Worm (Caenorhabditis elegans) whole organism, young adult: ENCODE results near the gene Y69A2AR.31.
A peak's percentile ranks its signal among the peaks of the same experiment; 100 is the strongest.

ENCODE experiments used
- B0035.1 ChIP-seq: sonication (generic microtip); optimal IDR thresholded peaks from 2 replicates; lab custom pipeline; 2016; ENCODE audit warnings: missing genetic modification characterization, mild to moderate bottlenecking, missing compliant biosample characterization, missing genotype, missing genetic modification reagents
- B0336.3 ChIP-seq: fragments of 200-800 bp; sonication (Bioruptor generic); IDR thresholded peaks from 2 replicates; pipeline ENCODE4 v1.3.6; 2022; ENCODE audit warnings: missing genetic modification characterization, missing compliant biosample characterization
- F23B12.7 ChIP-seq: sonication (generic microtip); optimal IDR thresholded peaks from 2 replicates; lab custom pipeline; 2017; ENCODE audit warnings: missing genetic modification characterization, mild to moderate bottlenecking, missing compliant biosample characterization, antibody characterized with exemption, moderate library complexity; ENCODE audit not compliant: insufficient read depth
- F39B2.1 ChIP-seq: fragments of 200-800 bp; sonication (Bioruptor generic); IDR thresholded peaks from 2 replicates; pipeline ENCODE4 v1.3.6; 2022; ENCODE audit warnings: missing genetic modification reagents, missing genetic modification characterization, missing compliant biosample characterization
- T07F8.4 ChIP-seq: sonication (generic microtip); optimal IDR thresholded peaks from 2 replicates; lab custom pipeline; 2016; ENCODE audit warnings: mild to moderate bottlenecking, missing genetic modification characterization, moderate library complexity, missing compliant biosample characterization
- T26A5.8 ChIP-seq: sonication (generic microtip); optimal IDR thresholded peaks from 2 replicates; lab custom pipeline; 2016; ENCODE audit warnings: missing genetic modification characterization, missing compliant biosample characterization
- Y56A3A.18 ChIP-seq: fragments of 200-800 bp; sonication (Bioruptor generic); IDR thresholded peaks from 2 replicates; pipeline ENCODE4 v1.3.6; 2022; ENCODE audit warnings: missing genetic modification reagents, missing genetic modification characterization, missing compliant biosample characterization
- ZK185.1 ChIP-seq: sonication (generic microtip); optimal IDR thresholded peaks from 2 replicates; lab custom pipeline; 2016; ENCODE audit warnings: mild to moderate bottlenecking, missing genetic modification characterization, missing compliant biosample characterization; ENCODE audit not compliant: poor library complexity, severe bottlenecking
- athp-1 ChIP-seq: sonication (generic microtip); optimal IDR thresholded peaks from 2 replicates; lab custom pipeline; 2017; ENCODE audit warnings: mild to moderate bottlenecking, missing genetic modification characterization, missing compliant biosample characterization
- attf-3 ChIP-seq: fragments of 200-800 bp; sonication (Bioruptor generic); conservative IDR thresholded peaks from 2 replicates; pipeline ENCODE4 v1.3.6; 2022; ENCODE audit warnings: missing genetic modification reagents, missing genetic modification characterization, missing compliant biosample characterization
- bed-1 ChIP-seq: fragments of 200-800 bp; sonication (Bioruptor generic); IDR thresholded peaks from 2 replicates; pipeline ENCODE4 v1.3.6; 2022; ENCODE audit warnings: missing genetic modification reagents, missing genetic modification characterization, missing compliant biosample characterization
- ceh-40 ChIP-seq: fragments of 200-800 bp; sonication (Bioruptor generic); IDR thresholded peaks from 2 replicates; pipeline ENCODE4 v1.3.6; 2022; ENCODE audit warnings: missing genetic modification characterization, missing compliant biosample characterization
- ceh-58 ChIP-seq: fragments of 200-800 bp; sonication (Bioruptor generic); IDR thresholded peaks from 2 replicates; pipeline ENCODE4 v1.3.6; 2022; ENCODE audit warnings: missing genetic modification characterization, missing compliant biosample characterization
- die-1 ChIP-seq: sonication (generic microtip); optimal IDR thresholded peaks from 2 replicates; lab custom pipeline; 2016; ENCODE audit warnings: missing genotype, mild to moderate bottlenecking, missing genetic modification characterization, missing compliant biosample characterization
- dox-1 ChIP-seq: fragments of 200-800 bp; sonication (Bioruptor generic); IDR thresholded peaks from 2 replicates; pipeline ENCODE4 v1.3.6; 2022; ENCODE audit warnings: missing genetic modification reagents, missing genetic modification characterization, missing compliant biosample characterization
- dpff-1 ChIP-seq: sonication (generic microtip); optimal IDR thresholded peaks from 2 replicates; lab custom pipeline; 2017; ENCODE audit warnings: mild to moderate bottlenecking, missing genetic modification characterization, missing compliant biosample characterization
- gei-17 ChIP-seq: fragments of 200-800 bp; sonication (Bioruptor generic); optimal IDR thresholded peaks from 2 replicates; lab custom pipeline; 2018; ENCODE audit warnings: mild to moderate bottlenecking, missing genetic modification characterization, missing compliant biosample characterization
- him-1 ChIP-seq: sonication (generic microtip); optimal IDR thresholded peaks from 2 replicates; lab custom pipeline; 2016; ENCODE audit warnings: missing genotype, missing genetic modification reagents, missing genetic modification characterization, missing compliant biosample characterization
- hmg-20 ChIP-seq: fragments of 200-800 bp; sonication (Bioruptor generic); IDR thresholded peaks from 2 replicates; pipeline ENCODE4 v1.3.6; 2022; ENCODE audit warnings: missing genetic modification reagents, missing genetic modification characterization, missing compliant biosample characterization
- hrde-1 ChIP-seq: sonication (generic microtip); optimal IDR thresholded peaks from 2 replicates; lab custom pipeline; 2016; ENCODE audit warnings: missing genetic modification characterization, mild to moderate bottlenecking, missing compliant biosample characterization, moderate library complexity, missing genotype, missing genetic modification reagents, borderline replicate concordance
- lag-1 ChIP-seq: fragments of 200-800 bp; sonication (Bioruptor generic); IDR thresholded peaks from 2 replicates; pipeline ENCODE4 v1.3.6; 2022; ENCODE audit warnings: missing genetic modification reagents, missing genetic modification characterization, missing compliant biosample characterization
- let-526 ChIP-seq: fragments of 200-800 bp; sonication (Bioruptor generic); IDR thresholded peaks from 2 replicates; pipeline ENCODE4 v1.3.6; 2022; ENCODE audit warnings: missing genetic modification reagents, missing genetic modification characterization, missing compliant biosample characterization
- let-607 ChIP-seq, 2 experiments: fragments of 200-800 bp in 1 of 2; sonication (Bioruptor generic) in 1 of 2; sonication (generic microtip) in 1 of 2; optimal IDR thresholded peaks; 2 replicates each; lab custom pipeline; 2016 to 2018; ENCODE audit warnings: mild to moderate bottlenecking in 2 of 2, missing compliant biosample characterization in 2 of 2, missing genetic modification characterization in 2 of 2, moderate library complexity in 2 of 2, missing genotype in 1 of 2
- lin-26 ChIP-seq: fragments of 200-800 bp; sonication (Bioruptor generic); IDR thresholded peaks from 2 replicates; pipeline ENCODE4 v1.3.6; 2022; ENCODE audit warnings: missing genetic modification reagents, missing genetic modification characterization, missing compliant biosample characterization
- lin-40 ChIP-seq: sonication (generic microtip); optimal IDR thresholded peaks from 2 replicates; lab custom pipeline; 2016; ENCODE audit warnings: missing genetic modification characterization, mild to moderate bottlenecking, missing compliant biosample characterization, missing genotype, missing genetic modification reagents
- nfya-2 ChIP-seq: fragments of 200-800 bp; sonication (Bioruptor generic); IDR thresholded peaks from 2 replicates; pipeline ENCODE4 v1.3.6; 2022; ENCODE audit warnings: missing genetic modification reagents, missing genetic modification characterization, missing compliant biosample characterization
- nhr-27 ChIP-seq: fragments of 200-800 bp; sonication (Bioruptor generic); optimal IDR thresholded peaks from 2 replicates; lab custom pipeline; 2018; ENCODE audit warnings: mild to moderate bottlenecking, missing genetic modification characterization, moderate library complexity, missing compliant biosample characterization
- nhr-80 ChIP-seq: sonication (generic microtip); optimal IDR thresholded peaks from 2 replicates; lab custom pipeline; 2016; ENCODE audit warnings: missing genetic modification characterization, missing compliant biosample characterization
- pha-4 ChIP-seq: fragments of 150-350 bp; sonication (generic microtip); optimal IDR thresholded peaks from 2 replicates; lab custom pipeline; 2014; ENCODE audit warnings: missing biosample characterization, missing genetic modification reagents, missing genetic modification characterization
- rec-8 ChIP-seq, 2 experiments: sonication (generic microtip); optimal IDR thresholded peaks; 2 replicates each; lab custom pipeline; 2016; ENCODE audit warnings: mild to moderate bottlenecking in 2 of 2, missing genetic modification characterization in 2 of 2, missing genetic modification reagents in 2 of 2, missing genotype in 2 of 2, missing biosample characterization in 1 of 2, missing compliant biosample characterization in 1 of 2, moderate library complexity in 1 of 2
- snpc-4 ChIP-seq, 5 experiments: fragments of 150-350 bp in 1 of 5; sonication (generic microtip) in 4 of 5; optimal IDR thresholded peaks; 2 replicates each; lab custom pipeline; 2014 to 2018; ENCODE audit warnings: missing genetic modification characterization in 5 of 5, missing biosample characterization in 3 of 5, antibody characterized with exemption in 2 of 5, mild to moderate bottlenecking in 2 of 5, missing compliant biosample characterization in 2 of 5, missing genotype in 2 of 5, moderate library complexity in 2 of 5, missing genetic modification reagents in 1 of 5
- somi-1 ChIP-seq: fragments of 200-800 bp; sonication (Bioruptor generic); optimal IDR thresholded peaks from 2 replicates; lab custom pipeline; 2018; ENCODE audit warnings: mild to moderate bottlenecking, missing genetic modification characterization, missing compliant biosample characterization
- tbp1 ChIP-seq: fragments of 200-800 bp; sonication (Bioruptor generic); optimal IDR thresholded peaks from 2 replicates; lab custom pipeline; 2018; ENCODE audit warnings: mild to moderate bottlenecking, missing genetic modification characterization, missing compliant biosample characterization
- tbx-9 ChIP-seq: sonication (generic microtip); optimal IDR thresholded peaks from 2 replicates; lab custom pipeline; 2016; ENCODE audit warnings: borderline replicate concordance, missing genetic modification characterization, inconsistent platforms, missing compliant biosample characterization
- ztf-22 ChIP-seq: fragments of 200-800 bp; sonication (Bioruptor generic); optimal IDR thresholded peaks from 2 replicates; lab custom pipeline; 2018; ENCODE audit warnings: mild to moderate bottlenecking, missing genetic modification characterization, moderate library complexity, missing compliant biosample characterization
- ztf-6 ChIP-seq: fragments of 200-800 bp; sonication (Bioruptor generic); IDR thresholded peaks from 2 replicates; pipeline ENCODE4 v1.3.6; 2022; ENCODE audit warnings: missing genetic modification reagents, missing genetic modification characterization, missing compliant biosample characterization

Y69A2AR.31 gene

DNA sequence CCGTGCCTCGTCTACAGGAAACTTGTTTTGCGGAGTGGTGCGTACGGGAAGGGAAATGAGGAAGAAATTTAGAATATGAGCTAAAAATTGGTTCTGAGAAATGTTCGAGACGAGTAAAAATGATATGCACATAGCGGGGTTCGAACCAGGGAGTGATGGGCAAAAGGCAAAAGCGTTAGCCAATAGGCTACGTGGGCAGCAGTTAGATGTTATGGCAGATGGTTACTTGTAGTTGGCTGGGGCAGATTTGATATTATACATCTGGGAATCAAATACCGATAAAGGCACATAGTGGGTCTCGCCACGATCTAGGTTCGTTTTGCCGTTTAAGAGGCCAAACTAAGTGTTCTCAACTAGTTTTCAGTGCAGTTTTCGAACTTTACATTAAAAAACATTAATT lies 6.5 kb downstream of the Y69A2AR.31 start (continued):
- TF ChIP-seq him-1 (tag; lab: Kevin White, UChicago) (no peak), lin-40 (tag; lab: Kevin White, UChicago) (no peak), lin-26 (GFP tag; lab: Robert Waterston, UW) (peak; percentile 92), F39B2.1 (GFP tag; lab: Robert Waterston, UW) (no peak), nfya-2 (no peak), B0035.1 (tag; lab: Kevin White, UChicago) (no peak), athp-1 (tag; lab: Kevin White, UChicago) (peak; percentile 60), gei-17 (GFP tag; lab: Kevin White, UChicago) (no peak), nhr-80 (tag; lab: Kevin White, UChicago) (no peak), attf-3 (GFP tag; lab: Robert Waterston, UW) (peak; percentile 36; the same call in 1 of the 2 replicates), die-1 (tag; lab: Kevin White, UChicago) (peak; percentile 93), hmg-20 (GFP tag; lab: Robert Waterston, UW) (no peak), tbx-9 (tag; lab: Kevin White, UChicago) (no peak), dox-1 (GFP tag; lab: Robert Waterston, UW) (no peak), F23B12.7 (tag; lab: Kevin White, UChicago) (no peak), pha-4 (no peak), ztf-22 (GFP tag; lab: Kevin White, UChicago) (no peak), ZK185.1 (tag; lab: Kevin White, UChicago) (no peak), snpc-4 (GFP tag; optimal IDR thresholded peaks at IDR 0.05; lab: Kevin White, UChicago) (peak; percentile 23), snpc-4 (tag; optimal IDR thresholded peaks at IDR 0.05; lab: Kevin White, UChicago) (peak in 3 of 4 experiments; percentile 11 to 37 (median 15)), ceh-40 (GFP tag; lab: Robert Waterston, UW) (0 out of 2 replicates have a peak, but pooled peaks have one; percentile 30), lag-1 (GFP tag; lab: Robert Waterston, UW) (no peak), B0336.3 (GFP tag; lab: Robert Waterston, UW) (no peak), bed-1 (GFP tag; lab: Robert Waterston, UW) (0 out of 2 replicates have a peak, but pooled peaks have one; percentile 26), let-607 (tag; optimal IDR thresholded peaks at IDR 0.05; lab: Kevin White, UChicago) (peak in 1 of 2 experiments; percentile 32), nhr-27 (tag; lab: Kevin White, UChicago) (no peak), tbp1 (GFP tag; lab: Kevin White, UChicago) (peak; percentile 97), ztf-6 (no peak), Y56A3A.18 (GFP tag; lab: Robert Waterston, UW) (no peak), ceh-58 (GFP tag; lab: Robert Waterston, UW) (0 out of 2 replicates have a peak, but pooled peaks have one; percentile 83), rec-8 (tag; optimal IDR thresholded peaks at IDR 0.05; lab: Kevin White, UChicago) (peak; percentile 66 to 90), let-526 (GFP tag; lab: Robert Waterston, UW) (no peak), T26A5.8 (tag; lab: Kevin White, UChicago) (no peak), T07F8.4 (peak; percentile 61), somi-1 (GFP tag; lab: Kevin White, UChicago) (no peak), dpff-1 (tag; lab: Kevin White, UChicago) (no peak), hrde-1 (tag; lab: Kevin White, UChicago) (no peak)
- TF ChIP-seq, all 124 proteins: peak for 46
